Fruit fly (Drosophila melanogaster) whole organism, wandering third instar larva: Measurements from ENCODE around the gene CG43867.
A peak's percentile ranks its signal among the peaks of the same experiment; 100 is the strongest.

ENCODE experiments used
- Abd-B ChIP-seq: fragments of >200 bp; optimal IDR thresholded peaks from 2 replicates; lab custom pipeline; 2017; ENCODE audit warnings: missing biosample characterization, missing genetic modification characterization
- CrebA ChIP-seq: fragments of 200-800 bp; sonication (Bioruptor generic); optimal IDR thresholded peaks from 2 replicates; lab custom pipeline; 2016; ENCODE audit warnings: missing biosample characterization, mild to moderate bottlenecking, missing genetic modification characterization, borderline replicate concordance
- Dfd ChIP-seq: fragments of >200 bp; optimal IDR thresholded peaks from 2 replicates; lab custom pipeline; 2017; ENCODE audit warnings: missing biosample characterization, missing genetic modification characterization
- Hr83 ChIP-seq: fragments of 200-300 bp; sonication (Bioruptor generic); optimal IDR thresholded peaks from 2 replicates; lab custom pipeline; 2016; ENCODE audit warnings: missing biosample characterization, mild to moderate bottlenecking, missing genetic modification characterization, moderate library complexity; ENCODE audit not compliant: poor library complexity, severe bottlenecking
- Jra ChIP-seq: sonication (Bioruptor generic); optimal IDR thresholded peaks from 2 replicates; lab custom pipeline; 2016; ENCODE audit warnings: missing biosample characterization, missing genetic modification characterization
- br ChIP-seq: fragments of 200-800 bp; sonication (Bioruptor generic); optimal IDR thresholded peaks from 2 replicates; lab custom pipeline; 2016; ENCODE audit warnings: missing biosample characterization, missing genetic modification characterization
- dsf ChIP-seq: sonication (Bioruptor generic); optimal IDR thresholded peaks from 2 replicates; lab custom pipeline; 2016; ENCODE audit warnings: missing biosample characterization, missing genetic modification characterization, borderline replicate concordance
- fru ChIP-seq: fragments of 200-800 bp; sonication (Bioruptor generic); optimal IDR thresholded peaks from 3 replicates; lab custom pipeline; 2016; ENCODE audit warnings: missing biosample characterization, mild to moderate bottlenecking, missing genetic modification characterization
- pan ChIP-seq: fragments of >200 bp; optimal IDR thresholded peaks from 2 replicates; lab custom pipeline; 2017
- psq ChIP-seq: fragments of 200-800 bp; sonication (Bioruptor generic); optimal IDR thresholded peaks from 3 replicates; lab custom pipeline; 2017; ENCODE audit warnings: missing biosample characterization, mild to moderate bottlenecking, missing genetic modification characterization, moderate library complexity

dm6 chrX:940580-941184 is 12.9 kb upstream of the CG43867 start, which contains the start of the genes CG3704 and mus81:
- TF ChIP-seq Dfd (GFP tag; lab: Kevin White, UChicago) = no peak
- TF ChIP-seq CrebA = no peak
- no peak for TF ChIP-seq Abd-B (GFP tag; lab: Kevin White, UChicago)
- TF ChIP-seq fru (GFP tag; lab: Kevin White, UChicago) = no peak
- TF ChIP-seq pan = no peak
- TF ChIP-seq dsf (GFP tag; lab: Kevin White, UChicago) = no peak
- no peak for TF ChIP-seq Jra (GFP tag; lab: Kevin White, UChicago)
- TF ChIP-seq br = no peak
- TF ChIP-seq psq = peak; percentile 4
- no peak for TF ChIP-seq Hr83
